Fruit fly (Drosophila melanogaster): Measurements from ENCODE around the gene sog.
A peak's percentile ranks its signal among the peaks of the same experiment; 100 is the strongest.

sog gene

dm6 chrX:15554256-15554678 lies 79.0 kb downstream of the sog start, which contains the start of gene Ac13E (continued):
- TF ChIP-seq CG42726 (GFP tag; IDR thresholded peaks at IDR 0.05; ENCODE audit: partially characterized antibody), result peak; percentile 48; the same call in 1 of the 2 replicates
- peak; percentile 74 for TF ChIP-seq CG5245 (GFP tag; optimal IDR thresholded peaks at IDR 0.05)
- peak; percentile 18 for TF ChIP-seq eyg (GFP tag; optimal IDR thresholded peaks at IDR 0.05)
- TF ChIP-seq CG11696 (GFP tag; IDR thresholded peaks at IDR 0.05), result no peak
- TF ChIP-seq Adf1 (GFP tag; IDR thresholded peaks at IDR 0.05), result peak; percentile 70
- TF ChIP-seq CG7786 (GFP tag; optimal IDR thresholded peaks at IDR 0.05), result peak; percentile 75
- peak; percentile 84 for TF ChIP-seq Abd-B (GFP tag; optimal IDR thresholded peaks at IDR 0.05)
- peak; percentile 80; the same call in 1 of the 2 replicates for TF ChIP-seq sens-2 (GFP tag; IDR thresholded peaks at IDR 0.05)
- TF ChIP-seq Hr3 (GFP tag; optimal IDR thresholded peaks at IDR 0.05), result peak; percentile 85
- TF ChIP-seq CG10321 (GFP tag; IDR thresholded peaks at IDR 0.05), result peak; percentile 40; the same call in 1 of the 2 replicates
- TF ChIP-seq CG10209 (GFP tag; optimal IDR thresholded peaks at IDR 0.05), result peak; percentile 90
- TF ChIP-seq CG17359 (tag; optimal IDR thresholded peaks at IDR 0.05), result peak; percentile 87
- TF ChIP-seq shn (GFP tag; optimal IDR thresholded peaks at IDR 0.05), result peak; percentile 76
- TF ChIP-seq HLH4C (GFP tag; IDR thresholded peaks at IDR 0.05; ENCODE audit: partially characterized antibody), result peak; percentile 51; the same call in 2 of the 3 replicates
- TF ChIP-seq Jarid2 (GFP tag; optimal IDR thresholded peaks at IDR 0.05), result peak; percentile 78
- peak; percentile 77 for TF ChIP-seq CG8765 (GFP tag; IDR thresholded peaks at IDR 0.05)
- TF ChIP-seq otp (GFP tag; IDR thresholded peaks at IDR 0.05), result peak; percentile 78; the same call in 2 of the 3 replicates
- no peak for TF ChIP-seq Sin3A (optimal IDR thresholded peaks at IDR 0.05)
- peak; percentile 93 for TF ChIP-seq CG10543 (GFP tag; optimal IDR thresholded peaks at IDR 0.05)
- TF ChIP-seq sens (GFP tag), result peak; percentile 98
- peak; percentile 84 for TF ChIP-seq kay (GFP tag; optimal IDR thresholded peaks at IDR 0.05)
- peak; percentile 74 for TF ChIP-seq Kr (GFP tag; optimal IDR thresholded peaks at IDR 0.05)
- peak; percentile 85 for TF ChIP-seq CG1603 (tag; optimal IDR thresholded peaks at IDR 0.05)
- TF ChIP-seq lbe (GFP tag; optimal IDR thresholded peaks at IDR 0.05), result peak; percentile 84
- no peak for TF ChIP-seq bigmax (GFP tag; optimal IDR thresholded peaks at IDR 0.05)
- TF ChIP-seq CG6175 (GFP tag; IDR thresholded peaks at IDR 0.05), result peak; percentile 66; the same call in 2 of the 3 replicates
- TF ChIP-seq CoRest (tag; optimal IDR thresholded peaks at IDR 0.05), result peak; percentile 93
- TF ChIP-seq Deaf1 (tag; optimal IDR thresholded peaks at IDR 0.05), result peak; percentile 70
- TF ChIP-seq kni (GFP tag; optimal IDR thresholded peaks at IDR 0.05), result peak; percentile 88
- TF ChIP-seq mirr (GFP tag; optimal IDR thresholded peaks at IDR 0.05), result peak; percentile 68
- peak; percentile 83 for TF ChIP-seq Dek (tag; optimal IDR thresholded peaks at IDR 0.05)
- peak; percentile 89 for TF ChIP-seq az2 (GFP tag; optimal IDR thresholded peaks at IDR 0.05)
- 0 out of 2 replicates have a peak, but pooled peaks have one; percentile 56 for TF ChIP-seq CG17612 (GFP tag; IDR thresholded peaks at IDR 0.05)
- TF ChIP-seq btn (GFP tag; optimal IDR thresholded peaks at IDR 0.05), result peak; percentile 59
- TF ChIP-seq gcm2 (GFP tag; optimal IDR thresholded peaks at IDR 0.05), result peak; percentile 85
- TF ChIP-seq CG17912 (GFP tag; optimal IDR thresholded peaks at IDR 0.05), result peak; percentile 8
- TF ChIP-seq dpn (GFP tag; optimal IDR thresholded peaks at IDR 0.05), result peak; percentile 80 to 91
- peak; percentile 94 for TF ChIP-seq org-1 (GFP tag; optimal IDR thresholded peaks at IDR 0.05)
- TF ChIP-seq CG17328 (GFP tag; IDR thresholded peaks at IDR 0.05), result peak; percentile 75
- TF ChIP-seq CG10267 (tag; optimal IDR thresholded peaks at IDR 0.05), result peak; percentile 82
- peak; percentile 92 for TF ChIP-seq Mad (GFP tag; optimal IDR thresholded peaks at IDR 0.05)
- TF ChIP-seq da (GFP tag; optimal IDR thresholded peaks at IDR 0.05), result peak; percentile 47
- TF ChIP-seq al (GFP tag; IDR thresholded peaks at IDR 0.05), result peak; percentile 81
- peak; percentile 80 for TF ChIP-seq CG14050 (GFP tag; IDR thresholded peaks at IDR 0.05)
- peak; percentile 41 for TF ChIP-seq CG15479 (GFP tag; optimal IDR thresholded peaks at IDR 0.05)
- TF ChIP-seq Lpt (GFP tag; optimal IDR thresholded peaks at IDR 0.05), result no peak
- TF ChIP-seq ab (GFP tag; optimal IDR thresholded peaks at IDR 0.05), result peak; percentile 7
- TF ChIP-seq CG6854 (GFP tag; optimal IDR thresholded peaks at IDR 0.05), result peak; percentile 89
- TF ChIP-seq CG7372 (GFP tag; IDR thresholded peaks at IDR 0.05), result peak; percentile 89
- peak; percentile 83 for TF ChIP-seq CG15601 (tag; optimal IDR thresholded peaks at IDR 0.05)
- peak; percentile 93 for TF ChIP-seq Chrac-16 (GFP tag; optimal IDR thresholded peaks at IDR 0.05)
